Worm (Caenorhabditis elegans) whole organism, young adult: ENCODE results near the gene K08F4.5.

Experiments used
- B0035.1 ChIP-seq: sonication (generic microtip); optimal IDR thresholded peaks from 2 replicates; lab custom pipeline; 2016; ENCODE audit warnings: missing genetic modification characterization, mild to moderate bottlenecking, missing compliant biosample characterization, missing genotype, missing genetic modification reagents
- B0336.3 ChIP-seq: fragments of 200-800 bp; sonication (Bioruptor generic); IDR thresholded peaks from 2 replicates; pipeline ENCODE4 v1.3.6; 2022; ENCODE audit warnings: missing genetic modification characterization, missing compliant biosample characterization
- C17E4.6 ChIP-seq: fragments of 200-800 bp; sonication (Bioruptor generic); IDR thresholded peaks from 2 replicates; pipeline ENCODE4 v1.3.6; 2022; ENCODE audit warnings: missing genetic modification reagents, missing genetic modification characterization, missing compliant biosample characterization
- F55B11.4 ChIP-seq: sonication (generic microtip); optimal IDR thresholded peaks from 2 replicates; lab custom pipeline; 2016; ENCODE audit warnings: missing compliant biosample characterization, missing genetic modification characterization, borderline replicate concordance; ENCODE audit not compliant: insufficient read depth
- F57A8.1 ChIP-seq: fragments of 200-800 bp; sonication (Bioruptor generic); optimal IDR thresholded peaks from 2 replicates; lab custom pipeline; 2018; ENCODE audit warnings: mild to moderate bottlenecking, missing genetic modification characterization, moderate library complexity, missing compliant biosample characterization
- K11D2.4 ChIP-seq: fragments of 200-800 bp; sonication (Bioruptor generic); IDR thresholded peaks from 2 replicates; pipeline ENCODE4 v1.3.6; 2022; ENCODE audit warnings: missing genetic modification reagents, missing genetic modification characterization, missing compliant biosample characterization
- Y53F4B.3 ChIP-seq: fragments of 200-800 bp; sonication (Bioruptor generic); IDR thresholded peaks from 2 replicates; pipeline ENCODE4 v1.3.6; 2022; ENCODE audit warnings: missing genetic modification reagents, missing genetic modification characterization, missing compliant biosample characterization
- Y67H2A.10 ChIP-seq: fragments of 200-800 bp; sonication (Bioruptor generic); conservative IDR thresholded peaks from 2 replicates; pipeline ENCODE4 v1.3.6; 2022; ENCODE audit warnings: missing genetic modification reagents, missing genetic modification characterization, missing compliant biosample characterization
- atf-7 ChIP-seq: sonication (generic microtip); optimal IDR thresholded peaks from 2 replicates; lab custom pipeline; 2017; ENCODE audit warnings: mild to moderate bottlenecking, missing genetic modification characterization, missing compliant biosample characterization
- cebp-1 ChIP-seq, 2 experiments: fragments of 200-800 bp in 1 of 2; sonication (Bioruptor generic) in 1 of 2; sonication (generic microtip) in 1 of 2; IDR thresholded peaks in 1 of 2; optimal IDR thresholded peaks in 1 of 2; 2 replicates each; pipeline versions ENCODE4 v1.3.6 to Lab custom; 2017 to 2022; ENCODE audit warnings: missing compliant biosample characterization in 2 of 2, missing genetic modification characterization in 2 of 2, mild to moderate bottlenecking in 1 of 2, missing genetic modification reagents in 1 of 2, moderate library complexity in 1 of 2
- cebp-2 ChIP-seq: fragments of 200-800 bp; sonication (Bioruptor generic); IDR thresholded peaks from 2 replicates; pipeline ENCODE4 v1.3.6; 2022; ENCODE audit warnings: missing genetic modification characterization, missing compliant biosample characterization
- dpl-1 ChIP-seq: fragments of 150-350 bp; optimal IDR thresholded peaks from 2 replicates; lab custom pipeline; 2014; ENCODE audit warnings: missing biosample characterization, missing genetic modification reagents, missing genetic modification characterization
- egl-44 ChIP-seq: fragments of 200-800 bp; sonication (Bioruptor generic); IDR thresholded peaks from 2 replicates; pipeline ENCODE4 v1.3.6; 2022; ENCODE audit warnings: missing genetic modification reagents, missing genetic modification characterization, missing compliant biosample characterization
- ekl-4 ChIP-seq: fragments of 200-800 bp; sonication (Bioruptor generic); IDR thresholded peaks from 2 replicates; pipeline ENCODE4 v1.3.6; 2022; ENCODE audit warnings: missing genetic modification reagents, missing genetic modification characterization, missing compliant biosample characterization
- him-1 ChIP-seq: sonication (generic microtip); optimal IDR thresholded peaks from 2 replicates; lab custom pipeline; 2016; ENCODE audit warnings: missing genotype, missing genetic modification reagents, missing genetic modification characterization, missing compliant biosample characterization
- hmg-1.2 ChIP-seq: fragments of 200-800 bp; sonication (Bioruptor generic); IDR thresholded peaks from 2 replicates; pipeline ENCODE4 v1.3.6; 2022; ENCODE audit warnings: missing genetic modification reagents, missing genetic modification characterization, missing compliant biosample characterization
- hrde-1 ChIP-seq: sonication (generic microtip); optimal IDR thresholded peaks from 2 replicates; lab custom pipeline; 2016; ENCODE audit warnings: missing genetic modification characterization, mild to moderate bottlenecking, missing compliant biosample characterization, moderate library complexity, missing genotype, missing genetic modification reagents, borderline replicate concordance
- let-526 ChIP-seq: fragments of 200-800 bp; sonication (Bioruptor generic); IDR thresholded peaks from 2 replicates; pipeline ENCODE4 v1.3.6; 2022; ENCODE audit warnings: missing genetic modification reagents, missing genetic modification characterization, missing compliant biosample characterization
- lin-40 ChIP-seq: sonication (generic microtip); optimal IDR thresholded peaks from 2 replicates; lab custom pipeline; 2016; ENCODE audit warnings: missing genetic modification characterization, mild to moderate bottlenecking, missing compliant biosample characterization, missing genotype, missing genetic modification reagents
- lin-54 ChIP-seq: fragments of 200-800 bp; sonication (Bioruptor generic); optimal IDR thresholded peaks from 2 replicates; lab custom pipeline; 2018; ENCODE audit warnings: mild to moderate bottlenecking, missing genetic modification characterization, missing compliant biosample characterization
- lir-1 ChIP-seq: fragments of 200-800 bp; sonication (Bioruptor generic); conservative IDR thresholded peaks from 2 replicates; pipeline ENCODE4 v1.3.6; 2022; ENCODE audit warnings: missing genetic modification reagents, missing genetic modification characterization, missing compliant biosample characterization
- lsl-1 ChIP-seq: fragments of 200-800 bp; sonication (Bioruptor generic); optimal IDR thresholded peaks from 2 replicates; lab custom pipeline; 2018; ENCODE audit warnings: mild to moderate bottlenecking, missing genetic modification characterization, moderate library complexity, missing compliant biosample characterization
- lsy-27 ChIP-seq: sonication (generic microtip); optimal IDR thresholded peaks from 2 replicates; lab custom pipeline; 2017; ENCODE audit warnings: missing genetic modification characterization, mild to moderate bottlenecking, missing compliant biosample characterization, antibody characterized with exemption, missing genotype, borderline replicate concordance; ENCODE audit not compliant: insufficient read depth
- madf-10 ChIP-seq: sonication (generic microtip); optimal IDR thresholded peaks from 2 replicates; lab custom pipeline; 2016; ENCODE audit warnings: mild to moderate bottlenecking, missing genetic modification characterization, missing compliant biosample characterization
- madf-6 ChIP-seq: fragments of 200-800 bp; sonication (Bioruptor generic); IDR thresholded peaks from 2 replicates; pipeline ENCODE4 v1.3.6; 2022; ENCODE audit warnings: missing genetic modification reagents, missing genetic modification characterization, missing compliant biosample characterization
- nfya-2 ChIP-seq: fragments of 200-800 bp; sonication (Bioruptor generic); IDR thresholded peaks from 2 replicates; pipeline ENCODE4 v1.3.6; 2022; ENCODE audit warnings: missing genetic modification reagents, missing genetic modification characterization, missing compliant biosample characterization
- nhr-80 ChIP-seq: sonication (generic microtip); optimal IDR thresholded peaks from 2 replicates; lab custom pipeline; 2016; ENCODE audit warnings: missing genetic modification characterization, missing compliant biosample characterization
- pha-4 ChIP-seq: fragments of 150-350 bp; sonication (generic microtip); optimal IDR thresholded peaks from 2 replicates; lab custom pipeline; 2014; ENCODE audit warnings: missing biosample characterization, missing genetic modification reagents, missing genetic modification characterization
- rcor-1 ChIP-seq: fragments of 200-800 bp; sonication (Bioruptor generic); IDR thresholded peaks from 2 replicates; pipeline ENCODE4 v1.3.6; 2022; ENCODE audit warnings: missing genetic modification reagents, missing genetic modification characterization, missing compliant biosample characterization
- sea-2 ChIP-seq: fragments of 200-800 bp; sonication (Bioruptor generic); IDR thresholded peaks from 2 replicates; pipeline ENCODE4 v1.3.6; 2022; ENCODE audit warnings: missing genetic modification characterization, missing compliant biosample characterization
- snpc-1.3 ChIP-seq: sonication (generic microtip); optimal IDR thresholded peaks from 2 replicates; lab custom pipeline; 2017; ENCODE audit warnings: missing genetic modification characterization, mild to moderate bottlenecking, missing compliant biosample characterization, antibody characterized with exemption, moderate library complexity, missing genotype, missing genetic modification reagents; ENCODE audit not compliant: insufficient read depth
- snpc-4 ChIP-seq, 5 experiments: fragments of 150-350 bp in 1 of 5; sonication (generic microtip) in 4 of 5; optimal IDR thresholded peaks; 2 replicates each; lab custom pipeline; 2014 to 2018; ENCODE audit warnings: missing genetic modification characterization in 5 of 5, missing biosample characterization in 3 of 5, antibody characterized with exemption in 2 of 5, mild to moderate bottlenecking in 2 of 5, missing compliant biosample characterization in 2 of 5, missing genotype in 2 of 5, moderate library complexity in 2 of 5, missing genetic modification reagents in 1 of 5
- somi-1 ChIP-seq: fragments of 200-800 bp; sonication (Bioruptor generic); optimal IDR thresholded peaks from 2 replicates; lab custom pipeline; 2018; ENCODE audit warnings: mild to moderate bottlenecking, missing genetic modification characterization, missing compliant biosample characterization
- sptf-2 ChIP-seq: fragments of 200-800 bp; sonication (Bioruptor generic); optimal IDR thresholded peaks from 2 replicates; lab custom pipeline; 2018; ENCODE audit warnings: mild to moderate bottlenecking, missing genetic modification characterization, missing compliant biosample characterization
- tlf-1 ChIP-seq: fragments of 200-800 bp; sonication (Bioruptor generic); optimal IDR thresholded peaks from 2 replicates; lab custom pipeline; 2018; ENCODE audit warnings: mild to moderate bottlenecking, missing genetic modification characterization, missing compliant biosample characterization
- zfh-2 ChIP-seq: fragments of 200-800 bp; sonication (Bioruptor generic); conservative IDR thresholded peaks from 2 replicates; pipeline ENCODE4 v1.3.6; 2022; ENCODE audit warnings: missing genetic modification reagents, missing genetic modification characterization, missing compliant biosample characterization
- zim-3 ChIP-seq: sonication (generic microtip); optimal IDR thresholded peaks from 2 replicates; lab custom pipeline; 2017; ENCODE audit warnings: mild to moderate bottlenecking, missing genetic modification characterization, moderate library complexity, missing compliant biosample characterization
- ztf-18 ChIP-seq: sonication (generic microtip); optimal IDR thresholded peaks from 2 replicates; lab custom pipeline; 2016; ENCODE audit warnings: missing genotype, mild to moderate bottlenecking, missing genetic modification characterization, missing compliant biosample characterization
- ztf-26 ChIP-seq: sonication (generic microtip); optimal IDR thresholded peaks from 2 replicates; lab custom pipeline; 2017; ENCODE audit warnings: missing genetic modification characterization, missing compliant biosample characterization
- ztf-3 ChIP-seq: fragments of 200-800 bp; sonication (Bioruptor generic); optimal IDR thresholded peaks from 2 replicates; lab custom pipeline; 2018; ENCODE audit warnings: mild to moderate bottlenecking, missing genetic modification characterization, missing compliant biosample characterization

The K08F4.5 gene

ce11 chrIV:10170808-10171207 lies 35.1 kb upstream of the K08F4.5 start:
- no peak for TF ChIP-seq cebp-1 (GFP tag; IDR thresholded peaks at IDR 0.05; lab: Robert Waterston, UW)
- TF ChIP-seq cebp-1 (tag; optimal IDR thresholded peaks at IDR 0.05; lab: Kevin White, UChicago) = peak; percentile 52
- TF ChIP-seq Y53F4B.3 (GFP tag; lab: Robert Waterston, UW) = no peak
- no peak for TF ChIP-seq nfya-2
- no peak for TF ChIP-seq snpc-4 (GFP tag; optimal IDR thresholded peaks at IDR 0.05; lab: Kevin White, UChicago)
- TF ChIP-seq snpc-4 (tag; optimal IDR thresholded peaks at IDR 0.05; lab: Kevin White, UChicago) = no peak
- no peak for TF ChIP-seq ztf-26 (tag; lab: Kevin White, UChicago)
- no peak for TF ChIP-seq lir-1

ce11 chrIV:10164086-10164485 lies 28.4 kb upstream of the K08F4.5 start:
- TF ChIP-seq F55B11.4 (tag; lab: Kevin White, UChicago) (no peak), ztf-18 (tag; lab: Kevin White, UChicago) (no peak), B0336.3 (GFP tag; lab: Robert Waterston, UW) (no peak), ztf-3 (GFP tag; lab: Kevin White, UChicago) (no peak), dpl-1 (GFP tag; lab: Kevin White, UChicago) (no peak), let-526 (GFP tag; lab: Robert Waterston, UW) (no peak), sea-2 (GFP tag; lab: Robert Waterston, UW) (no peak), lir-1 (no peak), sptf-2 (GFP tag; lab: Kevin White, UChicago) (no peak), Y67H2A.10 (GFP tag; lab: Robert Waterston, UW) (no peak), him-1 (tag; lab: Kevin White, UChicago) (peak; percentile 93), madf-6 (GFP tag; lab: Robert Waterston, UW) (peak; percentile 27; the same call in 1 of the 2 replicates), snpc-4 (GFP tag; optimal IDR thresholded peaks at IDR 0.05; lab: Kevin White, UChicago) (no peak), snpc-4 (tag; optimal IDR thresholded peaks at IDR 0.05; lab: Kevin White, UChicago) (peak in 1 of 4 experiments; percentile 0), lin-40 (tag; lab: Kevin White, UChicago) (no peak), cebp-2 (GFP tag; lab: Robert Waterston, UW) (no peak), lsl-1 (GFP tag; lab: Kevin White, UChicago) (no peak), C17E4.6 (GFP tag; lab: Robert Waterston, UW) (no peak), zfh-2 (GFP tag; lab: Robert Waterston, UW) (no peak), K11D2.4 (no peak), zim-3 (tag; lab: Kevin White, UChicago) (no peak), nhr-80 (no peak), hmg-1.2 (GFP tag; lab: Robert Waterston, UW) (peak; percentile 6; the same call in 1 of the 2 replicates), lin-54 (GFP tag; lab: Kevin White, UChicago) (no peak)

ce11 chrIV:10161706-10162105 lies 26.0 kb upstream of the K08F4.5 start, which contains the start of gene pps-1:
Gene pps-1, plus strand, starts transcription at chrIV:10162006.
- TF ChIP-seq rcor-1 (GFP tag; lab: Robert Waterston, UW) (no peak), zfh-2 (GFP tag; lab: Robert Waterston, UW) (no peak), tlf-1 (no peak), zim-3 (tag; lab: Kevin White, UChicago) (no peak), ekl-4 (GFP tag; lab: Robert Waterston, UW) (no peak), somi-1 (GFP tag; lab: Kevin White, UChicago) (no peak), B0035.1 (no peak), him-1 (tag; lab: Kevin White, UChicago) (no peak), pha-4 (tag; lab: Kevin White, UChicago) (no peak), snpc-1.3 (tag; lab: Kevin White, UChicago) (no peak), F55B11.4 (tag; lab: Kevin White, UChicago) (no peak), F57A8.1 (GFP tag; lab: Kevin White, UChicago) (no peak), sptf-2 (GFP tag; lab: Kevin White, UChicago) (no peak), madf-10 (tag; lab: Kevin White, UChicago) (no peak), madf-6 (GFP tag; lab: Robert Waterston, UW) (no peak), egl-44 (GFP tag; lab: Robert Waterston, UW) (no peak), atf-7 (tag; lab: Kevin White, UChicago) (no peak), lsy-27 (tag; lab: Kevin White, UChicago) (no peak), lsl-1 (GFP tag; lab: Kevin White, UChicago) (no peak), hrde-1 (tag; lab: Kevin White, UChicago) (no peak)
